Worm (Caenorhabditis elegans) whole organism, L2 larva: ENCODE measurements around the gene twk-31.

Experiments used
- C34F6.9 ChIP-seq: fragments of 150-350 bp; optimal IDR thresholded peaks from 2 replicates; lab custom pipeline; 2014; ENCODE audit warnings: missing biosample characterization, missing genetic modification characterization
- F13H6.1 ChIP-seq: sonication (generic microtip); optimal IDR thresholded peaks from 2 replicates; lab custom pipeline; 2016; ENCODE audit warnings: missing genetic modification characterization, missing compliant biosample characterization
- R02D3.7 ChIP-seq: fragments of 150-350 bp; optimal IDR thresholded peaks from 2 replicates; lab custom pipeline; 2014; ENCODE audit warnings: missing biosample characterization, missing genetic modification characterization
- ZK546.5 ChIP-seq: sonication (generic microtip); optimal IDR thresholded peaks from 2 replicates; lab custom pipeline; 2017; ENCODE audit warnings: missing biosample characterization, missing genetic modification characterization
- alr-1 ChIP-seq: fragments of 150-350 bp; optimal IDR thresholded peaks from 2 replicates; lab custom pipeline; 2014; ENCODE audit warnings: missing biosample characterization, missing genetic modification characterization
- aly-2 ChIP-seq: fragments of 150-350 bp; optimal IDR thresholded peaks from 2 replicates; lab custom pipeline; 2014; ENCODE audit warnings: missing biosample characterization, missing genetic modification characterization
- ama-1 ChIP-seq: fragments of 150-350 bp; optimal IDR thresholded peaks from 2 replicates; lab custom pipeline; 2018; ENCODE audit warnings: inconsistent platforms
- ceh-16 ChIP-seq: fragments of 150-350 bp; optimal IDR thresholded peaks from 2 replicates; lab custom pipeline; 2014; ENCODE audit warnings: missing biosample characterization, missing genetic modification characterization
- ceh-82 ChIP-seq: fragments of 150-350 bp; optimal IDR thresholded peaks from 2 replicates; lab custom pipeline; 2014; ENCODE audit warnings: missing biosample characterization, missing genetic modification characterization
- crh-2 ChIP-seq: sonication (generic microtip); optimal IDR thresholded peaks from 2 replicates; lab custom pipeline; 2017; ENCODE audit warnings: missing biosample characterization, missing genetic modification characterization
- dmd-4 ChIP-seq: sonication (generic microtip); optimal IDR thresholded peaks from 2 replicates; lab custom pipeline; 2017; ENCODE audit warnings: missing biosample characterization, missing genetic modification characterization
- egl-27 ChIP-seq: sonication (generic microtip); optimal IDR thresholded peaks from 3 replicates; lab custom pipeline; 2017; ENCODE audit warnings: missing biosample characterization, missing genetic modification reagents, missing genetic modification characterization
- elt-1 ChIP-seq: fragments of 150-350 bp; optimal IDR thresholded peaks from 2 replicates; lab custom pipeline; 2014; ENCODE audit warnings: missing biosample characterization, missing genetic modification characterization
- elt-3 ChIP-seq: sonication (generic microtip); optimal IDR thresholded peaks from 2 replicates; lab custom pipeline; 2017; ENCODE audit warnings: missing biosample characterization, missing genetic modification characterization
- fos-1 ChIP-seq: fragments of 150-350 bp; optimal IDR thresholded peaks from 2 replicates; lab custom pipeline; 2014; ENCODE audit warnings: missing biosample characterization, missing genetic modification characterization
- lin-11 ChIP-seq: fragments of 150-350 bp; sonication (generic microtip); optimal IDR thresholded peaks from 2 replicates; lab custom pipeline; 2014; ENCODE audit warnings: missing biosample characterization, missing genetic modification characterization, inconsistent platforms, mixed read lengths
- lin-13 ChIP-seq: fragments of 150-350 bp; optimal IDR thresholded peaks from 2 replicates; lab custom pipeline; 2014; ENCODE audit warnings: missing biosample characterization, missing genetic modification reagents, missing genetic modification characterization
- lin-39 ChIP-seq: fragments of 150-350 bp; optimal IDR thresholded peaks from 2 replicates; lab custom pipeline; 2014; ENCODE audit warnings: missing biosample characterization, missing genetic modification reagents, missing genetic modification characterization
- lsy-2 ChIP-seq, 2 experiments: fragments of 150-350 bp in 1 of 2; sonication (generic microtip) in 1 of 2; optimal IDR thresholded peaks; 2 replicates each; lab custom pipeline; 2014 to 2017; ENCODE audit warnings: missing biosample characterization in 2 of 2, missing genetic modification characterization in 2 of 2
- mab-5 ChIP-seq: fragments of 150-350 bp; optimal IDR thresholded peaks from 2 replicates; lab custom pipeline; 2014; ENCODE audit warnings: missing biosample characterization, missing genetic modification characterization
- mbf-1 ChIP-seq: sonication (generic microtip); optimal IDR thresholded peaks from 2 replicates; lab custom pipeline; 2017; ENCODE audit warnings: missing biosample characterization, missing genetic modification characterization
- mdl-1 ChIP-seq, 2 experiments: fragments of 150-350 bp in 1 of 2; sonication (generic microtip) in 1 of 2; optimal IDR thresholded peaks; 2 replicates each; lab custom pipeline; 2017; ENCODE audit warnings: missing biosample characterization in 2 of 2, missing genetic modification characterization in 2 of 2
- nhr-10 ChIP-seq: sonication (generic microtip); optimal IDR thresholded peaks from 2 replicates; lab custom pipeline; 2017; ENCODE audit warnings: missing biosample characterization, missing genetic modification characterization
- nhr-11 ChIP-seq: fragments of 150-350 bp; optimal IDR thresholded peaks from 2 replicates; lab custom pipeline; 2014; ENCODE audit warnings: missing biosample characterization, missing genetic modification characterization
- nhr-12 ChIP-seq: fragments of 150-350 bp; optimal IDR thresholded peaks from 2 replicates; lab custom pipeline; 2014; ENCODE audit warnings: missing biosample characterization, missing genetic modification characterization
- nhr-129 ChIP-seq: fragments of 150-350 bp; optimal IDR thresholded peaks from 2 replicates; lab custom pipeline; 2014; ENCODE audit warnings: missing biosample characterization, missing genetic modification characterization
- nhr-21 ChIP-seq: fragments of 150-350 bp; optimal IDR thresholded peaks from 2 replicates; lab custom pipeline; 2014; ENCODE audit warnings: missing biosample characterization, missing genetic modification characterization
- nhr-23 ChIP-seq: fragments of 150-350 bp; optimal IDR thresholded peaks from 2 replicates; lab custom pipeline; 2014; ENCODE audit warnings: missing biosample characterization, missing genetic modification reagents, missing genetic modification characterization
- nhr-25 ChIP-seq: fragments of 150-350 bp; sonication (generic microtip); optimal IDR thresholded peaks from 3 replicates; lab custom pipeline; 2014; ENCODE audit warnings: missing biosample characterization, missing genetic modification characterization
- nhr-6 ChIP-seq: fragments of 150-350 bp; optimal IDR thresholded peaks from 2 replicates; lab custom pipeline; 2014; ENCODE audit warnings: missing biosample characterization, missing genetic modification characterization
- nhr-77 ChIP-seq: fragments of 150-350 bp; optimal IDR thresholded peaks from 2 replicates; lab custom pipeline; 2014; ENCODE audit warnings: missing biosample characterization, missing genetic modification characterization
- sem-4 ChIP-seq: fragments of 150-350 bp; optimal IDR thresholded peaks from 2 replicates; lab custom pipeline; 2014; ENCODE audit warnings: missing biosample characterization, missing genetic modification reagents, missing genetic modification characterization
- sma-3 ChIP-seq: sonication (generic microtip); optimal IDR thresholded peaks from 2 replicates; lab custom pipeline; 2016; ENCODE audit warnings: missing genetic modification reagents, missing genetic modification characterization, missing compliant biosample characterization
- sma-9 ChIP-seq, 2 experiments: fragments of 150-350 bp in 1 of 2; sonication (generic microtip) in 1 of 2; optimal IDR thresholded peaks; 2 replicates each; lab custom pipeline; 2014 to 2016; ENCODE audit warnings: missing genetic modification characterization in 2 of 2, mild to moderate bottlenecking in 1 of 2, missing biosample characterization in 1 of 2, missing compliant biosample characterization in 1 of 2, missing genetic modification reagents in 1 of 2, moderate library complexity in 1 of 2
- snpc-4 ChIP-seq: fragments of 150-350 bp; optimal IDR thresholded peaks from 2 replicates; lab custom pipeline; 2014; ENCODE audit warnings: missing biosample characterization, missing genetic modification characterization
- unc-39 ChIP-seq: fragments of 150-350 bp; optimal IDR thresholded peaks from 2 replicates; lab custom pipeline; 2014; ENCODE audit warnings: missing biosample characterization, missing genetic modification characterization
- unc-55 ChIP-seq: fragments of 150-350 bp; sonication (generic microtip); optimal IDR thresholded peaks from 3 replicates; lab custom pipeline; 2014; ENCODE audit warnings: missing biosample characterization, missing genetic modification reagents, missing genetic modification characterization
- unc-62 ChIP-seq: fragments of 150-350 bp; optimal IDR thresholded peaks from 2 replicates; lab custom pipeline; 2014; ENCODE audit warnings: missing biosample characterization, missing genetic modification reagents, missing genetic modification characterization
- ztf-1 ChIP-seq: fragments of 200-800 bp; sonication (Bioruptor generic); conservative IDR thresholded peaks from 2 replicates; pipeline ENCODE4 v1.3.6; 2022; ENCODE audit warnings: missing genetic modification characterization, missing compliant biosample characterization
- ztf-11 ChIP-seq: sonication (generic microtip); optimal IDR thresholded peaks from 2 replicates; lab custom pipeline; 2017; ENCODE audit warnings: missing biosample characterization, missing genetic modification characterization
- ztf-4 ChIP-seq: fragments of 150-350 bp; optimal IDR thresholded peaks from 2 replicates; lab custom pipeline; 2014; ENCODE audit warnings: missing biosample characterization, missing genetic modification characterization

Gene twk-31

ce11 chrIII:11459041-11459440 is 48.6 kb downstream of the twk-31 start:
- no peak for TF ChIP-seq unc-39
- no peak for TF ChIP-seq mbf-1 (tag; lab: Kevin White, UChicago)
- TF ChIP-seq ztf-4 = no peak
- no peak for TF ChIP-seq crh-2 (tag; lab: Kevin White, UChicago)
- TF ChIP-seq elt-1 (tag; lab: Kevin White, UChicago) = no peak
- TF ChIP-seq alr-1 (tag; lab: Kevin White, UChicago) = no peak
- TF ChIP-seq ztf-1 (GFP tag; lab: Robert Waterston, UW) = no peak
- no peak for TF ChIP-seq sma-9 (GFP tag; optimal IDR thresholded peaks at IDR 0.05; lab: Kevin White, UChicago)
- no peak for TF ChIP-seq sma-9 (tag; optimal IDR thresholded peaks at IDR 0.05; lab: Kevin White, UChicago)
- TF ChIP-seq ceh-82 (tag; lab: Kevin White, UChicago) = no peak
- TF ChIP-seq nhr-25 = no peak
- TF ChIP-seq, all 48 proteins: peak for 0

ce11 chrIII:11459802-11460201 is 49.3 kb downstream of the twk-31 start:
- no peak for TF ChIP-seq nhr-11 (tag; lab: Kevin White, UChicago)
- no peak for TF ChIP-seq ama-1 (lab: Kevin White, UChicago)
- TF ChIP-seq alr-1 (tag; lab: Kevin White, UChicago) = no peak
- TF ChIP-seq ceh-16 (tag; lab: Kevin White, UChicago) = no peak
- TF ChIP-seq nhr-77 (tag; lab: Kevin White, UChicago) = no peak
- TF ChIP-seq aly-2 (tag; lab: Kevin White, UChicago) = no peak
- TF ChIP-seq ztf-11 (tag; lab: Kevin White, UChicago) = no peak
- no peak for TF ChIP-seq unc-62
- no peak for TF ChIP-seq lsy-2 (tag; optimal IDR thresholded peaks at IDR 0.05; lab: Kevin White, UChicago)
- TF ChIP-seq R02D3.7 (tag; lab: Kevin White, UChicago) = no peak
- no peak for TF ChIP-seq ztf-1 (GFP tag; lab: Robert Waterston, UW)
- TF ChIP-seq elt-3 (tag; lab: Kevin White, UChicago) = no peak
- TF ChIP-seq sma-9 (GFP tag; optimal IDR thresholded peaks at IDR 0.05; lab: Kevin White, UChicago) = no peak
- TF ChIP-seq sma-9 (tag; optimal IDR thresholded peaks at IDR 0.05; lab: Kevin White, UChicago) = no peak
- no peak for TF ChIP-seq fos-1 (tag; lab: Kevin White, UChicago)
- no peak for TF ChIP-seq egl-27 (tag; lab: Kevin White, UChicago)

DNA sequence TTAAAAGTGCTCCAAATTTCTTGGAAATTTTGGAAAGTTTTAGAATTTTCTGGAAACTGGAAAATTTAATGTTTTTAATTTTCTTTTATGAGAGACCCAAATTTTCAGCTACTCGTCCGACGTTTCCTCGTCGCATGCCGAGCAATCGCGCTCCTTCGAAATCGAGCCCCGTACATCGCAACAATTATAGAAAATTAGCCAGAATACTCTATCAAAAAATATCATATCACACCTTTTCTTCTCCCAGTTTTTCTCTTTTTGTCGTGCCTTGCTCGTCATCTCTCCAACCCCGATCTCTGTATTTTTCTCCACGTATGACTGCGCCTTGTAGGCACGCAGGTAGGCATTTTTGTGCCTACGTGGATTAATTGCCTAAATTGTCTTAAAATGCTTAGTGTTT is 51.9 kb downstream of the twk-31 start:
- no peak for TF ChIP-seq sem-4
- no peak for TF ChIP-seq unc-62
- TF ChIP-seq nhr-21 (tag; lab: Kevin White, UChicago) = no peak
- TF ChIP-seq ZK546.5 = no peak
- no peak for TF ChIP-seq elt-1 (tag; lab: Kevin White, UChicago)
- no peak for TF ChIP-seq lsy-2 (tag; optimal IDR thresholded peaks at IDR 0.05; lab: Kevin White, UChicago)
- TF ChIP-seq nhr-25 = no peak
- TF ChIP-seq ztf-11 (tag; lab: Kevin White, UChicago) = no peak
- TF ChIP-seq nhr-10 (tag; lab: Kevin White, UChicago) = no peak
- no peak for TF ChIP-seq nhr-12 (tag; lab: Kevin White, UChicago)
- no peak for TF ChIP-seq sma-9 (GFP tag; optimal IDR thresholded peaks at IDR 0.05; lab: Kevin White, UChicago)
- no peak for TF ChIP-seq sma-9 (tag; optimal IDR thresholded peaks at IDR 0.05; lab: Kevin White, UChicago)
- no peak for TF ChIP-seq mab-5
- TF ChIP-seq lin-11 (tag; lab: Kevin White, UChicago) = no peak

DNA sequence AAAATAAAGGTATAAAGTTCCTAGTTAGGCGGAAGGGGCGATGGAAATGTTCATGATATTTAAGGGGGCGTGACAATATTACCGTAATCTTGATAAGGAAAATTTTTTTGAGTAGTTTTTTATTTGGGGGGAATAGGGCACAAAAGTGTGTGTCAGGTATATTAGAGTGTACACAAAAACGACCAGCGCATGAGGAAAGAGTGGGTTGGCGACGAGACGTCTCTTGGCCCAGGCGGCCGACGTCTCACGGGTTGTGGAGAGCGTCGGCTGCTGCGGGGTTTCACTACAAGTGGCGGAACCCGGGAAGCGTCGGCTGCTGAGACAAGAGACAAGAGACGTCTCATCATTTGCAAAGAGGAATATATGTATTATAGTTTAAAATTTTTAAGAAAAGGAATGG is 53.2 kb downstream of the twk-31 start:
- no peak for TF ChIP-seq lin-11 (tag; lab: Kevin White, UChicago)
- TF ChIP-seq alr-1 (tag; lab: Kevin White, UChicago) = no peak
- no peak for TF ChIP-seq sem-4
- TF ChIP-seq dmd-4 (tag; lab: Kevin White, UChicago) = no peak
- TF ChIP-seq nhr-25 = no peak
- TF ChIP-seq nhr-21 (tag; lab: Kevin White, UChicago) = peak; percentile 29
- TF ChIP-seq ztf-4 = no peak
- TF ChIP-seq snpc-4 (tag; lab: Kevin White, UChicago) = peak; percentile 97
- no peak for TF ChIP-seq nhr-23 (tag; lab: Kevin White, UChicago)
- TF ChIP-seq nhr-6 (tag; lab: Kevin White, UChicago) = no peak
- peak; percentile 32 for TF ChIP-seq sma-9 (GFP tag; optimal IDR thresholded peaks at IDR 0.05; lab: Kevin White, UChicago)
- TF ChIP-seq sma-9 (tag; optimal IDR thresholded peaks at IDR 0.05; lab: Kevin White, UChicago) = no peak
- no peak for TF ChIP-seq unc-55 (GFP tag; lab: Kevin White, UChicago)
- TF ChIP-seq fos-1 (tag; lab: Kevin White, UChicago) = peak; percentile 60
- no peak for TF ChIP-seq lin-39 (tag; lab: Kevin White, UChicago)
- no peak for TF ChIP-seq egl-27 (tag; lab: Kevin White, UChicago)
- peak in 1 of 2 experiments; percentile 20 for TF ChIP-seq mdl-1 (tag; optimal IDR thresholded peaks at IDR 0.05; lab: Kevin White, UChicago)
- TF ChIP-seq nhr-10 (tag; lab: Kevin White, UChicago) = no peak
- peak; percentile 70 for TF ChIP-seq crh-2 (tag; lab: Kevin White, UChicago)
- TF ChIP-seq F13H6.1 (tag; lab: Kevin White, UChicago) = peak; percentile 17
- TF ChIP-seq mab-5 = no peak
- peak; percentile 95 for TF ChIP-seq lin-13
- no peak for TF ChIP-seq elt-3 (tag; lab: Kevin White, UChicago)
- TF ChIP-seq sma-3 = peak; percentile 70
- no peak for TF ChIP-seq C34F6.9 (tag; lab: Kevin White, UChicago)
- no peak for TF ChIP-seq nhr-129 (tag; lab: Kevin White, UChicago)
- TF ChIP-seq ceh-16 (tag; lab: Kevin White, UChicago) = peak; percentile 43
- TF ChIP-seq ZK546.5 = no peak
- no peak for TF ChIP-seq elt-1 (tag; lab: Kevin White, UChicago)
- TF ChIP-seq lsy-2 (tag; optimal IDR thresholded peaks at IDR 0.05; lab: Kevin White, UChicago) = peak in 1 of 2 experiments; percentile 17
